Worm (Caenorhabditis elegans) whole organism, L4 larva: ENCODE data around the gene wago-4.

Experiments used
- F26F4.8 ChIP-seq: fragments of 200-800 bp; sonication (Bioruptor generic); conservative IDR thresholded peaks from 2 replicates; pipeline ENCODE4 v1.3.6; 2022; ENCODE audit warnings: missing genetic modification characterization, missing compliant biosample characterization
- F49E8.2 ChIP-seq: sonication (generic microtip); optimal IDR thresholded peaks from 2 replicates; lab custom pipeline; 2016; ENCODE audit warnings: missing compliant biosample characterization, mild to moderate bottlenecking, missing genetic modification characterization, borderline replicate concordance
- T26A8.4 ChIP-seq: fragments of 200-800 bp; sonication (Bioruptor generic); IDR thresholded peaks from 2 replicates; pipeline ENCODE4 v1.3.6; 2022; ENCODE audit warnings: missing genetic modification characterization, missing compliant biosample characterization
- Y75B8A.6 ChIP-seq: fragments of 200-800 bp; sonication (Bioruptor generic); IDR thresholded peaks from 2 replicates; pipeline ENCODE4 v1.3.6; 2022; ENCODE audit warnings: missing genetic modification reagents, missing genetic modification characterization, missing compliant biosample characterization
- ZK337.2 ChIP-seq: fragments of 200-800 bp; sonication (Bioruptor generic); IDR thresholded peaks from 2 replicates; pipeline ENCODE4 v1.3.6; 2022; ENCODE audit warnings: missing genetic modification reagents, missing genetic modification characterization, missing compliant biosample characterization
- aly-2 ChIP-seq: sonication (generic microtip); optimal IDR thresholded peaks from 2 replicates; lab custom pipeline; 2018; ENCODE audit warnings: missing biosample characterization, missing genetic modification characterization
- arid-1 ChIP-seq: fragments of 200-800 bp; sonication (Bioruptor generic); conservative IDR thresholded peaks from 2 replicates; pipeline ENCODE4 v1.3.6; 2022; ENCODE audit warnings: missing genetic modification reagents, missing genetic modification characterization, missing compliant biosample characterization
- ceh-20 ChIP-seq: fragments of 200-800 bp; sonication (Bioruptor generic); IDR thresholded peaks from 2 replicates; pipeline ENCODE4 v1.3.6; 2022; ENCODE audit warnings: missing genetic modification reagents, missing genetic modification characterization, missing compliant biosample characterization
- ceh-28 ChIP-seq: fragments of 150-350 bp; optimal IDR thresholded peaks from 2 replicates; lab custom pipeline; 2014; ENCODE audit warnings: missing biosample characterization, missing genetic modification reagents, missing genetic modification characterization
- ceh-32 ChIP-seq: sonication (generic microtip); optimal IDR thresholded peaks from 2 replicates; lab custom pipeline; 2016; ENCODE audit warnings: mild to moderate bottlenecking, missing genetic modification characterization, missing compliant biosample characterization; ENCODE audit not compliant: poor library complexity
- ceh-44 ChIP-seq: fragments of 200-800 bp; sonication (Bioruptor generic); IDR thresholded peaks from 2 replicates; pipeline ENCODE4 v1.3.6; 2022; ENCODE audit warnings: missing genetic modification reagents, missing genetic modification characterization, missing compliant biosample characterization
- ceh-82 ChIP-seq: sonication (generic microtip); optimal IDR thresholded peaks from 2 replicates; lab custom pipeline; 2017; ENCODE audit warnings: missing biosample characterization, missing genetic modification characterization
- ces-1 ChIP-seq: fragments of 150-350 bp; sonication (generic microtip); optimal IDR thresholded peaks from 4 replicates; lab custom pipeline; 2014; ENCODE audit warnings: missing biosample characterization, missing genetic modification reagents, missing genetic modification characterization
- daf-12 ChIP-seq: fragments of 150-350 bp; optimal IDR thresholded peaks from 2 replicates; lab custom pipeline; 2014; ENCODE audit warnings: missing biosample characterization, missing genetic modification reagents, missing genetic modification characterization
- daf-16 ChIP-seq, 3 experiments: sonication (generic microtip); optimal IDR thresholded peaks; 2 replicates each; lab custom pipeline; 2016 to 2017; ENCODE audit warnings: missing genetic modification characterization in 3 of 3, missing genetic modification reagents in 3 of 3, mild to moderate bottlenecking in 2 of 3, missing compliant biosample characterization in 2 of 3, missing biosample characterization in 1 of 3, moderate library complexity in 1 of 3
- daf-19 ChIP-seq: fragments of 200-800 bp; sonication (Bioruptor generic); conservative IDR thresholded peaks from 2 replicates; pipeline ENCODE4 v1.3.6; 2022; ENCODE audit warnings: missing genetic modification characterization, missing compliant biosample characterization
- daf-8 ChIP-seq: fragments of 200-800 bp; sonication (Bioruptor generic); IDR thresholded peaks from 2 replicates; pipeline ENCODE4 v1.3.6; 2022; ENCODE audit warnings: missing genetic modification characterization, missing compliant biosample characterization
- dmd-9 ChIP-seq: fragments of 200-800 bp; sonication (Bioruptor generic); IDR thresholded peaks from 2 replicates; pipeline ENCODE4 v1.3.6; 2022; ENCODE audit warnings: missing genetic modification reagents, missing genetic modification characterization, missing compliant biosample characterization
- dpl-1 ChIP-seq: fragments of 150-350 bp; optimal IDR thresholded peaks from 2 replicates; lab custom pipeline; 2014; ENCODE audit warnings: missing biosample characterization, missing genetic modification reagents, missing genetic modification characterization
- dve-1 ChIP-seq: sonication (generic microtip); optimal IDR thresholded peaks from 2 replicates; lab custom pipeline; 2017; ENCODE audit warnings: antibody characterized with exemption, mild to moderate bottlenecking, missing genetic modification characterization, missing compliant biosample characterization; ENCODE audit not compliant: insufficient read depth
- egl-27 ChIP-seq: sonication (generic microtip); optimal IDR thresholded peaks from 3 replicates; lab custom pipeline; 2017; ENCODE audit warnings: missing biosample characterization, missing genetic modification reagents, missing genetic modification characterization
- fos-1 ChIP-seq: fragments of 150-350 bp; optimal IDR thresholded peaks from 2 replicates; lab custom pipeline; 2014; ENCODE audit warnings: missing biosample characterization, missing genetic modification characterization
- hlh-11 ChIP-seq: fragments of 200-800 bp; sonication (Bioruptor generic); optimal IDR thresholded peaks from 2 replicates; lab custom pipeline; 2018; ENCODE audit warnings: mild to moderate bottlenecking, missing genetic modification characterization, missing compliant biosample characterization
- hlh-30 ChIP-seq: sonication (generic microtip); optimal IDR thresholded peaks from 2 replicates; lab custom pipeline; 2017; ENCODE audit warnings: antibody characterized with exemption, mild to moderate bottlenecking, missing genetic modification characterization, missing compliant biosample characterization; ENCODE audit not compliant: insufficient read depth
- hmg-1.1 ChIP-seq: fragments of 200-800 bp; sonication (Bioruptor generic); IDR thresholded peaks from 2 replicates; pipeline ENCODE4 v1.3.6; 2022; ENCODE audit warnings: missing genetic modification reagents, missing genetic modification characterization, missing compliant biosample characterization
- jun-1 ChIP-seq: fragments of 150-350 bp; optimal IDR thresholded peaks from 2 replicates; lab custom pipeline; 2014; ENCODE audit warnings: missing biosample characterization, missing genetic modification reagents, missing genetic modification characterization
- lim-7 ChIP-seq: fragments of 200-800 bp; sonication (Bioruptor generic); IDR thresholded peaks from 2 replicates; pipeline ENCODE4 v1.3.6; 2022; ENCODE audit warnings: missing genetic modification characterization, missing compliant biosample characterization
- lin-38 ChIP-seq: fragments of 200-800 bp; sonication (Bioruptor generic); IDR thresholded peaks from 2 replicates; pipeline ENCODE4 v1.3.6; 2022; ENCODE audit warnings: missing genetic modification reagents, missing genetic modification characterization, missing compliant biosample characterization
- lin-39 ChIP-seq: fragments of 150-350 bp; optimal IDR thresholded peaks from 2 replicates; lab custom pipeline; 2014; ENCODE audit warnings: missing biosample characterization, missing genetic modification reagents, missing genetic modification characterization
- lsy-2 ChIP-seq, 2 experiments: fragments of 150-350 bp in 1 of 2; sonication (generic microtip) in 1 of 2; optimal IDR thresholded peaks; 2 replicates each; lab custom pipeline; 2014 to 2017; ENCODE audit warnings: missing biosample characterization in 2 of 2, missing genetic modification characterization in 2 of 2
- madf-9 ChIP-seq: fragments of 200-800 bp; sonication (Bioruptor generic); conservative IDR thresholded peaks from 2 replicates; pipeline ENCODE4 v1.3.6; 2022; ENCODE audit warnings: missing genetic modification reagents, missing genetic modification characterization, missing compliant biosample characterization
- mdl-1 ChIP-seq, 2 experiments: fragments of 150-350 bp in 1 of 2; sonication (generic microtip) in 1 of 2; optimal IDR thresholded peaks; 2 replicates each; lab custom pipeline; 2014 to 2017; ENCODE audit warnings: missing biosample characterization in 2 of 2, missing genetic modification characterization in 2 of 2
- mdt-29 ChIP-seq: fragments of 200-800 bp; sonication (Bioruptor generic); IDR thresholded peaks from 2 replicates; pipeline ENCODE4 v1.3.6; 2022; ENCODE audit warnings: missing genetic modification reagents, missing genetic modification characterization, missing compliant biosample characterization
- mes-2 ChIP-seq: sonication (generic microtip); optimal IDR thresholded peaks from 2 replicates; lab custom pipeline; 2016; ENCODE audit warnings: missing genotype, mild to moderate bottlenecking, missing genetic modification characterization, missing compliant biosample characterization; ENCODE audit not compliant: poor library complexity, severe bottlenecking
- nhr-237 ChIP-seq: sonication (generic microtip); optimal IDR thresholded peaks from 2 replicates; lab custom pipeline; 2017; ENCODE audit warnings: missing biosample characterization, missing genetic modification characterization
- nhr-28 ChIP-seq: fragments of 150-350 bp; optimal IDR thresholded peaks from 2 replicates; lab custom pipeline; 2014; ENCODE audit warnings: missing biosample characterization, missing genetic modification characterization
- nhr-41 ChIP-seq: fragments of 200-800 bp; sonication (Bioruptor generic); IDR thresholded peaks from 2 replicates; pipeline ENCODE4 v1.3.6; 2022; ENCODE audit warnings: missing genetic modification reagents, missing genetic modification characterization, missing compliant biosample characterization
- rbr-2 ChIP-seq: sonication (generic microtip); optimal IDR thresholded peaks from 2 replicates; lab custom pipeline; 2016; ENCODE audit warnings: missing genotype, missing genetic modification characterization, missing compliant biosample characterization
- sdz-12 ChIP-seq: fragments of 200-800 bp; sonication (Bioruptor generic); optimal IDR thresholded peaks from 2 replicates; lab custom pipeline; 2018; ENCODE audit warnings: mild to moderate bottlenecking, missing genetic modification characterization, missing compliant biosample characterization
- skn-1 ChIP-seq: fragments of 150-350 bp; optimal IDR thresholded peaks from 2 replicates; lab custom pipeline; 2014; ENCODE audit warnings: missing biosample characterization, missing genetic modification characterization
- tag-97 ChIP-seq: fragments of 200-800 bp; sonication (Bioruptor generic); IDR thresholded peaks from 2 replicates; pipeline ENCODE4 v1.3.6; 2022; ENCODE audit warnings: missing genetic modification characterization, missing compliant biosample characterization
- tra-1 ChIP-seq: fragments of 200-800 bp; sonication (Bioruptor generic); IDR thresholded peaks from 2 replicates; pipeline ENCODE4 v1.3.6; 2022; ENCODE audit warnings: missing genetic modification reagents, missing genetic modification characterization, missing compliant biosample characterization
- zfp-2 ChIP-seq: sonication (generic microtip); optimal IDR thresholded peaks from 2 replicates; lab custom pipeline; 2016; ENCODE audit warnings: mild to moderate bottlenecking, missing genetic modification characterization, missing compliant biosample characterization
- zfp-3 ChIP-seq: fragments of 200-800 bp; sonication (Bioruptor generic); conservative IDR thresholded peaks from 2 replicates; pipeline ENCODE4 v1.3.6; 2022; ENCODE audit warnings: missing genetic modification reagents, missing genetic modification characterization, missing compliant biosample characterization
- zip-11 ChIP-seq: fragments of 200-800 bp; sonication (Bioruptor generic); IDR thresholded peaks from 2 replicates; pipeline ENCODE4 v1.3.6; 2022; ENCODE audit warnings: missing genetic modification characterization, missing compliant biosample characterization
- ztf-11 ChIP-seq: fragments of 150-350 bp; optimal IDR thresholded peaks from 2 replicates; lab custom pipeline; 2014; ENCODE audit warnings: missing biosample characterization, missing genetic modification characterization

The wago-4 gene

DNA sequence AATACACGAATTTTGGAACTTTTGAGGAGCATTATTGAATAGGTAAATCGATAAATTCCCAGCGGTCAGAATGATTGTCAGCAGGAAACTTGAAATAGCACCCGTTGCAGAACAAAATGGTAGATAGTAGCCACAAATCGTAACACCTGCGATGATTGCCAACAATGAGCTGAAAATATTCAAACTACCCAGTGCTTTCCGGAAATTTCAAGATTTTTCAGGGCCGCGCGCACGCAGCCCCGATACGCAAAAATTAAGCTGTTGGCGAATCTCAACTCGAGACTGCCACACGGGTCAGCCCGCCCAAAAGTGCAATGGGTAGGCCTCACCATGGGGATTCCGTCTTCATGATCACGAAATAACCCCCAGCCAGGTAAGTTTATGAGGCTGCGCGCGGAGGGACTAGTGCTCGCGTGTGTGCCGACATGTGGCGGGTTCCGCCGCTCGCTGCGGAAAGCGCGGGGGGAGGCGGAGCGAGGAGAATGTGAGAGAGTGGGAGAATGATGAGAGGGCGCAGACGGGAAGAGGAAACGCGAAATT lies 25.3 kb downstream of the wago-4 start (continued):
- TF ChIP-seq zfp-2 (tag; lab: Kevin White, UChicago) = peak; percentile 83
- peak; percentile 99 for TF ChIP-seq T26A8.4 (GFP tag; lab: Robert Waterston, UW)
- TF ChIP-seq ceh-44 (GFP tag; lab: Robert Waterston, UW) = peak; percentile 93
- peak; percentile 86 for TF ChIP-seq arid-1
- TF ChIP-seq aly-2 (tag; lab: Kevin White, UChicago) = peak; percentile 62
- peak; percentile 88 for TF ChIP-seq lin-38 (GFP tag; lab: Robert Waterston, UW)
- peak; percentile 72 for TF ChIP-seq dpl-1
- TF ChIP-seq ceh-32 (tag; lab: Kevin White, UChicago) = peak; percentile 23
- no peak for TF ChIP-seq zip-11
- TF ChIP-seq ceh-28 = peak; percentile 30
- peak; percentile 80; the same call in 1 of the 2 replicates for TF ChIP-seq Y75B8A.6 (GFP tag; lab: Robert Waterston, UW)
- peak; percentile 89 for TF ChIP-seq nhr-41 (GFP tag; lab: Robert Waterston, UW)
- TF ChIP-seq daf-12 = no peak
- TF ChIP-seq jun-1 (tag; lab: Kevin White, UChicago) = peak; percentile 73
- TF ChIP-seq egl-27 = no peak
- no peak for TF ChIP-seq ztf-11
- peak; percentile 93 for TF ChIP-seq hlh-30 (tag; lab: Kevin White, UChicago)
- no peak for TF ChIP-seq skn-1 (tag; lab: Kevin White, UChicago)

- no peak for TF ChIP-seq F26F4.8
- no peak for TF ChIP-seq arid-1
- TF ChIP-seq daf-8 (GFP tag; lab: Robert Waterston, UW) = no peak
- no peak for TF ChIP-seq ceh-82 (tag; lab: Kevin White, UChicago)
- TF ChIP-seq sdz-12 (GFP tag; lab: Kevin White, UChicago) = no peak
- TF ChIP-seq ZK337.2 (GFP tag; lab: Robert Waterston, UW) = no peak
- no peak for TF ChIP-seq tag-97 (GFP tag; lab: Robert Waterston, UW)
- TF ChIP-seq lin-39 (tag; lab: Kevin White, UChicago) = no peak
- TF ChIP-seq egl-27 = no peak
- no peak for TF ChIP-seq fos-1 (tag; lab: Kevin White, UChicago)
- no peak for TF ChIP-seq lsy-2 (tag; optimal IDR thresholded peaks at IDR 0.05; lab: Kevin White, UChicago)
- no peak for TF ChIP-seq ceh-28
- no peak for TF ChIP-seq zfp-3 (GFP tag; lab: Robert Waterston, UW)
- TF ChIP-seq F49E8.2 = no peak
- TF ChIP-seq tra-1 = no peak
These were observed 28.8 kb downstream of the wago-4 start, which contains the start of gene F58G1.7 for ce11 chrII:12948158-12948557. F58G1.7 (minus strand) TSS chrII:12948258.

DNA sequence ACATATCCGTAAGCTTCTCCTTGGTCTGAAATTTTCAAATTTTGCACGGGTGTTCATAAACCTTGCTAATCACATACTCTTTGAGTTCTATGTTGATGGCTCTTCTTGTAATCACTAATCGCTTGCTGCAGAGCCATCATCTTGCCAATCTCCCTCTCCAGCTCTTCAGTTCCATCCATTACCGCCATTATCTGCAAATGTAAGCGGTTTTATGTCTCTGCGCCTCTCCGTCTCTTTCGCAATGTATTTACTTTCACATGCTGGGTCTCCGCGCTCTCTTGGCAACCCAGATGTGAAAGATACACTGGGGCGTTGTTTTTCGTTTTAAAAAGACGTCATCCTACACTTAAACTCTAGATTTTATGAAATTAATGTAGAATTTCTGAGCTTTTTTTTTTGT lies 33.9 kb downstream of the wago-4 start:
- no peak for TF ChIP-seq lim-7 (GFP tag; lab: Robert Waterston, UW)
- TF ChIP-seq nhr-237 (tag; lab: Kevin White, UChicago) = no peak
- TF ChIP-seq dmd-9 (GFP tag; lab: Robert Waterston, UW) = no peak
- peak; percentile 25 for TF ChIP-seq rbr-2
- TF ChIP-seq lin-39 (tag; lab: Kevin White, UChicago) = no peak
- peak in 1 of 2 experiments; percentile 29 for TF ChIP-seq mdl-1 (tag; optimal IDR thresholded peaks at IDR 0.05; lab: Kevin White, UChicago)
- TF ChIP-seq egl-27 = no peak
- peak in 1 of 2 experiments; percentile 61 for TF ChIP-seq daf-16 (GFP tag; optimal IDR thresholded peaks at IDR 0.05; lab: Kevin White, UChicago)
- TF ChIP-seq daf-16 (tag; optimal IDR thresholded peaks at IDR 0.05; lab: Kevin White, UChicago) = peak; percentile 92
- TF ChIP-seq daf-8 (GFP tag; lab: Robert Waterston, UW) = no peak
- no peak for TF ChIP-seq madf-9
- no peak for TF ChIP-seq ceh-44 (GFP tag; lab: Robert Waterston, UW)
- no peak for TF ChIP-seq ceh-20 (GFP tag; lab: Robert Waterston, UW)
- TF ChIP-seq dpl-1 = no peak
- TF ChIP-seq tag-97 (GFP tag; lab: Robert Waterston, UW) = no peak
- peak; percentile 58 for TF ChIP-seq dve-1
- no peak for TF ChIP-seq zfp-2 (tag; lab: Kevin White, UChicago)
- 0 out of 2 replicates have a peak, but pooled peaks have one; percentile 64 for TF ChIP-seq daf-19 (GFP tag; lab: Robert Waterston, UW)
- peak in 1 of 2 experiments; percentile 42 for TF ChIP-seq lsy-2 (tag; optimal IDR thresholded peaks at IDR 0.05; lab: Kevin White, UChicago)
- TF ChIP-seq hlh-30 (tag; lab: Kevin White, UChicago) = peak; percentile 31
- TF ChIP-seq hmg-1.1 (GFP tag; lab: Robert Waterston, UW) = peak; percentile 49; the same call in 1 of the 2 replicates
- no peak for TF ChIP-seq ces-1 (GFP tag; lab: Kevin White, UChicago)
- TF ChIP-seq nhr-28 (tag; lab: Kevin White, UChicago) = peak; percentile 14
- TF ChIP-seq mdt-29 (GFP tag; lab: Robert Waterston, UW) = no peak
- no peak for TF ChIP-seq ztf-11
- peak; percentile 37 for TF ChIP-seq mes-2 (tag; lab: Kevin White, UChicago)
- peak; percentile 49 for TF ChIP-seq hlh-11 (tag; lab: Kevin White, UChicago)
